Fruit fly (Drosophila melanogaster) whole organism, embryonic: Measurements from ENCODE around the gene btz.

Experiments
- Adf1 ChIP-seq: fragments of 200-800 bp; sonication (Bioruptor generic); IDR thresholded peaks from 2 replicates; pipeline ENCODE4 v1.3.6; 2022; ENCODE audit warnings: missing biosample characterization, missing genetic modification characterization
- BEAF-32 ChIP-seq: fragments of 200-800 bp; sonication (Bioruptor generic); optimal IDR thresholded peaks from 3 replicates; lab custom pipeline; 2017; ENCODE audit warnings: missing biosample characterization, missing genetic modification characterization, mild to moderate bottlenecking, moderate library complexity, missing genetic modification reagents
- Bgb ChIP-seq: fragments of 200-800 bp; sonication (Bioruptor generic); IDR thresholded peaks from 2 replicates; pipeline ENCODE4 v1.3.6; 2022; ENCODE audit warnings: missing biosample characterization, missing genetic modification characterization; ENCODE audit not compliant: partially characterized antibody
- CG11456 ChIP-seq: fragments of 200-800 bp; sonication (Bioruptor generic); IDR thresholded peaks from 3 replicates; pipeline ENCODE4 v1.3.6; 2022; ENCODE audit warnings: missing biosample characterization, missing genetic modification characterization
- CG12299 ChIP-seq: fragments of 200-800 bp; sonication (Bioruptor generic); optimal IDR thresholded peaks from 2 replicates; lab custom pipeline; 2018; ENCODE audit warnings: missing biosample characterization, mild to moderate bottlenecking, missing genetic modification characterization
- CG12391 ChIP-seq: fragments of 200-800 bp; sonication (Bioruptor generic); optimal IDR thresholded peaks from 3 replicates; lab custom pipeline; 2018; ENCODE audit warnings: missing biosample characterization, mild to moderate bottlenecking, missing genetic modification characterization, moderate library complexity
- CG13123 ChIP-seq: fragments of 200-800 bp; sonication (Bioruptor generic); optimal IDR thresholded peaks from 2 replicates; lab custom pipeline; 2016; ENCODE audit warnings: missing biosample characterization, missing genetic modification characterization
- CG14965 ChIP-seq: fragments of 200-800 bp; sonication (Bioruptor generic); optimal IDR thresholded peaks from 2 replicates; lab custom pipeline; 2016; ENCODE audit warnings: missing biosample characterization, missing genetic modification characterization, borderline replicate concordance
- CG15514 ChIP-seq: fragments of 200-800 bp; sonication (Bioruptor generic); optimal IDR thresholded peaks from 3 replicates; lab custom pipeline; 2017; ENCODE audit warnings: missing biosample characterization, missing genetic modification characterization, mild to moderate bottlenecking, moderate library complexity, missing genetic modification reagents
- CG18599 ChIP-seq: fragments of 200-800 bp; sonication (Bioruptor generic); optimal IDR thresholded peaks from 3 replicates; lab custom pipeline; 2017; ENCODE audit warnings: missing biosample characterization, missing genetic modification characterization, mild to moderate bottlenecking, moderate library complexity, missing genetic modification reagents
- CG18619 ChIP-seq: fragments of 200-800 bp; sonication (Bioruptor generic); optimal IDR thresholded peaks from 3 replicates; lab custom pipeline; 2017; ENCODE audit warnings: missing biosample characterization, mild to moderate bottlenecking, missing genetic modification characterization
- CG32767 ChIP-seq: fragments of 200-800 bp; sonication (Bioruptor generic); IDR thresholded peaks from 2 replicates; pipeline ENCODE4 v1.3.6; 2022; ENCODE audit warnings: missing biosample characterization, missing genetic modification characterization
- CG34422 ChIP-seq: fragments of 200-800 bp; sonication (Bioruptor generic); IDR thresholded peaks from 3 replicates; pipeline ENCODE4 v1.3.6; 2022; ENCODE audit warnings: missing biosample characterization, missing genetic modification characterization
- CG7556 ChIP-seq: fragments of 200-800 bp; sonication (Bioruptor generic); optimal IDR thresholded peaks from 2 replicates; lab custom pipeline; 2017; ENCODE audit warnings: missing biosample characterization, mild to moderate bottlenecking, missing genetic modification characterization
- CG7928 ChIP-seq: fragments of 200-800 bp; sonication (Bioruptor generic); optimal IDR thresholded peaks from 2 replicates; lab custom pipeline; 2017; ENCODE audit warnings: missing biosample characterization, mild to moderate bottlenecking, missing genetic modification characterization
- CG8478 ChIP-seq: fragments of >200 bp; optimal IDR thresholded peaks from 2 replicates; lab custom pipeline; 2018
- CG9609 ChIP-seq: fragments of 200-800 bp; sonication (Bioruptor generic); optimal IDR thresholded peaks from 3 replicates; lab custom pipeline; 2016; ENCODE audit warnings: missing biosample characterization, missing genetic modification characterization
- CG9932 ChIP-seq: fragments of 200-800 bp; sonication (Bioruptor generic); IDR thresholded peaks from 2 replicates; pipeline ENCODE4 v1.3.6; 2022; ENCODE audit warnings: missing biosample characterization, missing genetic modification characterization
- CoRest ChIP-seq: fragments of 200-800 bp; sonication (Bioruptor generic); optimal IDR thresholded peaks from 3 replicates; lab custom pipeline; 2018; ENCODE audit warnings: missing biosample characterization, mild to moderate bottlenecking, missing genetic modification characterization, moderate library complexity
- Dbx ChIP-seq: fragments of 200-800 bp; sonication (Bioruptor generic); IDR thresholded peaks from 3 replicates; pipeline ENCODE4 v1.3.6; 2022; ENCODE audit warnings: missing biosample characterization, missing genetic modification characterization
- Deaf1 ChIP-seq: fragments of 200-800 bp; optimal IDR thresholded peaks from 3 replicates; lab custom pipeline; 2019; ENCODE audit warnings: missing biosample characterization, mild to moderate bottlenecking, missing genetic modification characterization, moderate library complexity
- Doc3 ChIP-seq: fragments of 200-800 bp; sonication (Bioruptor generic); IDR thresholded peaks from 3 replicates; pipeline ENCODE4 v1.3.6; 2022; ENCODE audit warnings: missing biosample characterization, missing genetic modification characterization; ENCODE audit not compliant: partially characterized antibody
- Dp ChIP-seq: fragments of 200-800 bp; sonication (Bioruptor generic); optimal IDR thresholded peaks from 2 replicates; lab custom pipeline; 2018; ENCODE audit warnings: missing biosample characterization, mild to moderate bottlenecking, missing genetic modification characterization, moderate library complexity
- Drgx ChIP-seq: fragments of 200-800 bp; sonication (Bioruptor generic); IDR thresholded peaks from 2 replicates; pipeline ENCODE4 v1.3.6; 2022; ENCODE audit warnings: missing biosample characterization, missing genetic modification characterization
- HLH54F ChIP-seq: fragments of 200-800 bp; sonication (Bioruptor generic); optimal IDR thresholded peaks from 3 replicates; lab custom pipeline; 2016; ENCODE audit warnings: missing biosample characterization, missing genetic modification characterization
- Med ChIP-seq: fragments of 200-800 bp; sonication (Bioruptor generic); peaks from one replicate; lab custom pipeline; 2016; ENCODE audit warnings: missing biosample characterization, missing genetic modification characterization, mild to moderate bottlenecking, inconsistent platforms, moderate library complexity
- Opbp ChIP-seq: fragments of 200-800 bp; sonication (Bioruptor generic); IDR thresholded peaks from 3 replicates; pipeline ENCODE4 v1.3.6; 2022; ENCODE audit warnings: missing biosample characterization, missing genetic modification characterization; ENCODE audit not compliant: partially characterized antibody
- Optix ChIP-seq: fragments of 200-800 bp; sonication (Bioruptor generic); IDR thresholded peaks from 3 replicates; pipeline ENCODE4 v1.3.6; 2022; ENCODE audit warnings: missing biosample characterization, missing genetic modification characterization
- Pdp1 ChIP-seq, 2 experiments: fragments of 200-800 bp; sonication (Bioruptor generic); optimal IDR thresholded peaks; 3 replicates each; lab custom pipeline; 2016; ENCODE audit warnings: missing biosample characterization in 2 of 2, missing genetic modification characterization in 2 of 2, mild to moderate bottlenecking in 1 of 2, moderate library complexity in 1 of 2
- Ravus ChIP-seq: fragments of 200-800 bp; sonication (Bioruptor generic); IDR thresholded peaks from 2 replicates; pipeline ENCODE4 v1.3.6; 2022; ENCODE audit warnings: missing biosample characterization, missing genetic modification characterization
- ap ChIP-seq: fragments of 200-800 bp; sonication (Bioruptor generic); IDR thresholded peaks from 2 replicates; pipeline ENCODE4 v1.3.6; 2022; ENCODE audit warnings: missing biosample characterization, missing genetic modification characterization
- ash1 ChIP-seq: fragments of 200-800 bp; sonication (Bioruptor generic); optimal IDR thresholded peaks from 2 replicates; lab custom pipeline; 2018; ENCODE audit warnings: missing biosample characterization, mild to moderate bottlenecking, missing genetic modification characterization
- chinmo ChIP-seq: fragments of 200-800 bp; sonication (Bioruptor generic); IDR thresholded peaks from 4 replicates; pipeline ENCODE4 v1.3.6; 2022; ENCODE audit warnings: missing biosample characterization, missing genetic modification characterization; ENCODE audit not compliant: partially characterized antibody
- crol ChIP-seq: fragments of 200-800 bp; sonication (Bioruptor generic); IDR thresholded peaks from 2 replicates; pipeline ENCODE4 v1.3.6; 2022; ENCODE audit warnings: missing biosample characterization, missing genetic modification characterization
- cwo ChIP-seq: fragments of 200-800 bp; sonication (Bioruptor generic); optimal IDR thresholded peaks from 3 replicates; lab custom pipeline; 2017; ENCODE audit warnings: missing biosample characterization, missing genetic modification characterization, mild to moderate bottlenecking, moderate library complexity, missing genetic modification reagents
- en ChIP-seq: fragments of 200-800 bp; sonication (Bioruptor generic); optimal IDR thresholded peaks from 2 replicates; lab custom pipeline; 2016; ENCODE audit warnings: missing biosample characterization, missing genetic modification characterization
- ewg ChIP-seq: fragments of 200-800 bp; sonication (Bioruptor generic); optimal IDR thresholded peaks from 3 replicates; lab custom pipeline; 2017; ENCODE audit warnings: mild to moderate bottlenecking, missing biosample characterization, missing genetic modification reagents, missing genetic modification characterization
- grau ChIP-seq: fragments of 200-800 bp; optimal IDR thresholded peaks from 3 replicates; lab custom pipeline; 2019; ENCODE audit warnings: missing biosample characterization, mild to moderate bottlenecking, missing genetic modification characterization, moderate library complexity
- ind ChIP-seq: fragments of 200-800 bp; sonication (Bioruptor generic); optimal IDR thresholded peaks from 3 replicates; lab custom pipeline; 2016; ENCODE audit warnings: missing biosample characterization, missing genetic modification characterization
- lbe ChIP-seq: fragments of 200-800 bp; sonication (Bioruptor generic); optimal IDR thresholded peaks from 2 replicates; lab custom pipeline; 2016; ENCODE audit warnings: missing biosample characterization, mild to moderate bottlenecking, missing genetic modification characterization
- lmd ChIP-seq: fragments of 200-800 bp; sonication (Bioruptor generic); IDR thresholded peaks from 2 replicates; pipeline ENCODE4 v1.3.6; 2022; ENCODE audit warnings: missing biosample characterization, missing genetic modification characterization
- maf-S ChIP-seq: fragments of 200-800 bp; sonication (Bioruptor generic); optimal IDR thresholded peaks from 2 replicates; lab custom pipeline; 2016; ENCODE audit warnings: missing biosample characterization, missing genetic modification characterization
- mam ChIP-seq: fragments of 200-800 bp; sonication (Bioruptor generic); optimal IDR thresholded peaks from 3 replicates; lab custom pipeline; 2016; ENCODE audit warnings: missing biosample characterization, missing genetic modification characterization
- scrt ChIP-seq: fragments of 200-800 bp; sonication (Bioruptor generic); optimal IDR thresholded peaks from 2 replicates; lab custom pipeline; 2018; ENCODE audit warnings: missing biosample characterization, mild to moderate bottlenecking, missing genetic modification characterization, moderate library complexity
- so ChIP-seq: fragments of 200-800 bp; sonication (Bioruptor generic); IDR thresholded peaks from 3 replicates; pipeline ENCODE4 v1.3.6; 2022; ENCODE audit warnings: missing biosample characterization, missing genetic modification characterization
- vfl ChIP-seq: fragments of 200-800 bp; sonication (Bioruptor generic); optimal IDR thresholded peaks from 2 replicates; lab custom pipeline; 2016; ENCODE audit warnings: missing biosample characterization, missing genetic modification characterization

btz gene

DNA sequence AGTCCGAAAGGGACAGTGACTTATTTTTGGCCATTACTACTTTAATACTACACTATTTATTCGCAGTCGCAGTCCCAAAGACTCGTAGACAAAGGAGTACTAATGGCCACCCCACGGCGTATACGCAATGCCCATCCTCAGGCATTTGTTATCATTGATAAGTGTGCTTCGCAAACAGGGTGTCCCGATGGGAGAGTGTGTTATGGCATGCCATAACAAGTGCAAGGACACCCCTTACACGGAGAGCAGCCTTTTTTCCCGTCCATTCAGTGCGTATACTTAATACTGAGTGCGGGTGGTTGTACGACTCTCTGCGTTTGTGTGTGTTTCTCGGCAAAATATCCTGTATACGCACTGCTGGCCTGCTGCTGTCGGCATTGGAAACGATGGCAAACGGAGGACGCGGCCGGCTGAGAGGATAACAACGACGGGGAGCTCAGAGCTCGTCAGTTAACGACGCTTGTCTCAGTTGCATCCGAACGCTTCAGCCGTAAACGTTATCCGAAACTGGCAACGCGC is 38.1 kb upstream of the btz start, which contains the start of gene unc80 (continued):
- TF ChIP-seq CG7928 (GFP tag; lab: Kevin White, UChicago) (no peak), Med (peak; percentile 86), CG14965 (GFP tag; lab: Kevin White, UChicago) (no peak), ap (GFP tag; lab: Robert Waterston, UW) (no peak), cwo (GFP tag; lab: Kevin White, UChicago) (no peak), Adf1 (peak; percentile 9; the same call in 1 of the 2 replicates), Doc3 (GFP tag; lab: Robert Waterston, UW) (no peak), ash1 (GFP tag; lab: Kevin White, UChicago) (no peak), CG9932 (GFP tag; lab: Robert Waterston, UW) (peak; percentile 43; the same call in 1 of the 2 replicates), BEAF-32 (GFP tag; lab: Kevin White, UChicago) (no peak), CG7556 (GFP tag; lab: Kevin White, UChicago) (peak; percentile 14)

DNA sequence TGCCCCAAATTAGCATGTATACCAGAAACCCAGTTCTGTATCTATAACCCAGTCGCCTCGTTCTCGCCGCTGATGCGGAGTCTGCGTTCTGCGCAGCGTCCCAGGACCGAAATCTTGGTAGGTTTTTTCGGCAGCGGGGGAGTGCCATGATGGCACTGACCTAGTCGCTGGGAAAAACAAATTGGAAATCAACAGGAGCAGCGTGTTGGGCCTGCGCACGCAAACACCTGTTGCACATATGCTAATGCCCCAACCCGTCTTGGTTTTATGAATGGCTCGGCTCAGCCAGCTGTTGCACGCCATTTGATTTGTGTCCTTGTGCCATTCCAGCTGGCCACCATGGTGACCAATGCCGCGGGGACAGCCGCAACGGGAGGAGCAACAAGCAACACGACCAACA is 37.3 kb upstream of the btz start:
- TF ChIP-seq CG11456 (0 out of 3 replicates have a peak, but pooled peaks have one; percentile 17), CG13123 (GFP tag; lab: Kevin White, UChicago) (no peak), CG8478 (peak; percentile 7), CG32767 (GFP tag; lab: Robert Waterston, UW) (peak; percentile 27; the same call in 1 of the 2 replicates), CG34422 (GFP tag; lab: Robert Waterston, UW) (peak; percentile 80; the same call in 2 of the 3 replicates), scrt (GFP tag; lab: Kevin White, UChicago) (peak; percentile 100), ewg (peak; percentile 87), crol (GFP tag; lab: Robert Waterston, UW) (0 out of 2 replicates have a peak, but pooled peaks have one; percentile 16), chinmo (GFP tag; lab: Robert Waterston, UW) (0 out of 4 replicates have a peak, but pooled peaks have one; percentile 30), CG18599 (GFP tag; lab: Kevin White, UChicago) (peak; percentile 1), Optix (GFP tag; lab: Robert Waterston, UW) (no peak), CG9609 (GFP tag; lab: Kevin White, UChicago) (no peak)

DNA sequence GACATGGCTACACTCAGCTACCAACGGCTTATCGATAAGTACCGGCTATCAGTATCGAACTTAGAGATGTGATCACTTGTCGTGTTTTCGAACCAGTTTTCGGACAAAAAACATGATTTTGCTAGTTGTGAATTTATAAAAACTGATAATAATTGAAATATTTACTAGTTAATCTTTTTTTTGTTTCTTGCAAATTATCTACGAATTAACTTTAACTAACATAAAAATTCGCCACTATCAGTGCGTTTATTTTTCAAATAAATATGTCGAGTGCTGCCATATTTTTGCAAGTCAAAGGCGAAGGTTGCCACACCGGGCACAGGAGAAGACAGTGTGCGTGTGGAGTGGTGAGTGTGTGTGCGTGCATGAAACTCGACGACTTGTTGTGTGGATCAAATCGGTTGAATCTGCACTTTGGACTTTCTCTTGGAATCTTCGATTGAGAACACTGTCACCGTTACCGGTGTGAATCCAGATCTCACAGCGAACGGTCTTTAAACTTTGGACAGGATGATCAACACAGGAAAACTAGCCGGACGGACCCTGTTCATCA is 22.9 kb upstream of the btz start, which contains the start of gene Hsdl2:
Hsdl2 (plus strand) TSS at position 349 of the 553 bp plus-strand sequence.
- TF ChIP-seq CG7556 (GFP tag; lab: Kevin White, UChicago) (peak; percentile 4), CG15514 (GFP tag; lab: Kevin White, UChicago) (peak; percentile 74), mam (GFP tag; lab: Kevin White, UChicago) (peak; percentile 7), so (GFP tag; lab: Robert Waterston, UW) (no peak), lmd (GFP tag; lab: Robert Waterston, UW) (peak; percentile 38; the same call in 1 of the 2 replicates), maf-S (GFP tag; lab: Kevin White, UChicago) (no peak), Ravus (GFP tag; lab: Robert Waterston, UW) (no peak), Dbx (GFP tag; lab: Robert Waterston, UW) (peak; percentile 64; the same call in 2 of the 3 replicates), CG11456 (0 out of 3 replicates have a peak, but pooled peaks have one; percentile 45), lbe (GFP tag; lab: Kevin White, UChicago) (no peak), Opbp (GFP tag; lab: Robert Waterston, UW) (peak; percentile 65; the same call in 2 of the 3 replicates), Pdp1 (GFP tag; optimal IDR thresholded peaks at IDR 0.05; lab: Kevin White, UChicago) (peak in 1 of 2 experiments; percentile 47), en (GFP tag; lab: Kevin White, UChicago) (no peak), Deaf1 (no peak), Drgx (peak; percentile 61), vfl (GFP tag; lab: Kevin White, UChicago) (peak; percentile 27), HLH54F (GFP tag; lab: Kevin White, UChicago) (peak; percentile 56), CG12299 (tag; lab: Kevin White, UChicago) (no peak), Dp (GFP tag; lab: Kevin White, UChicago) (peak; percentile 92), grau (tag; lab: Kevin White, UChicago) (no peak), CG12391 (tag; lab: Kevin White, UChicago) (peak; percentile 68), CG18619 (no peak), ind (GFP tag; lab: Kevin White, UChicago) (peak; percentile 55), CoRest (tag; lab: Kevin White, UChicago) (peak; percentile 67), Bgb (GFP tag; lab: Robert Waterston, UW) (peak; percentile 64)
